Fruit fly (Drosophila melanogaster): ENCODE data around the gene Osi8.
A peak's percentile ranks its signal among the peaks of the same experiment; 100 is the strongest.

Gene Osi8

DNA sequence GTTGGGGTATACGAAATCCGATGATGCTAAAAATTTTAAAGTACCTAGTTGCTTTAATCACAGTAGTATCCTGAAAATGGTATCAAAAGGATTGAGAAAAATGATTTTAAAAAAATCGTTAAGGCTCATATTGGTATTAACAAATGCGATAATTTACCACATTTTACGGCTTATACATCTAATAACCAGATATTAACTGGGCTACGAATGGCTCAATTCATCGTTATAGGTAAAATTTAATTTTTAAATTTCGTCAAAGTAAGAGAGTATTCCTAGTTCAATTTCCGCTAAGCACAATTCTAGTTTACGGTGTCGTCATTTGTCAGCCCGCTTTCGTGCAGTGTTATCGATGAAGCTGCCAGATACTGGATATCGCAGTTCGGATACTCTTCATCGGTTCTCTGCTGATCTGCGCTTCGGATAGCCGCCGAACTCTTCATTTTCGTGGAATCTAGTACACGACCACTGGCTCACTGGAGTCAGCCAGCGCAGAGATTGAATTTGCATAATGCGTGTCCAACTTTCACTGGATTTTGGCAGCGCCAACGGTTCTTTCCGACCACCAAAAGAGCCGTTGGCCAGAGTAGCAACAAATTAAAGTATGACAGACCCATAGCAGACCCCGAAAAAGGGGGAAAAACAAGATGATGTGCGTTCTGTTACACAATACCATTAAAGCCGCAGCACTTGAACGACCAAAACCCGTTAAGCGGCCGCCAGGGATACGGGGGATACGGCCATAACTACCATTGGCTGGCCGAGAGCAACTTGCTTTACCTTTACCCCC is 25.7 kb upstream of the Osi8 start (continued):
- TF ChIP-seq CG6791 (GFP tag; IDR thresholded peaks at IDR 0.05; ENCODE audit: partially characterized antibody) = no peak
- TF ChIP-seq Lim3 (GFP tag; IDR thresholded peaks at IDR 0.05) = no peak
- TF ChIP-seq Asciz (GFP tag; optimal IDR thresholded peaks at IDR 0.05) = peak; percentile 20
- TF ChIP-seq ftz-f1 (GFP tag; optimal IDR thresholded peaks at IDR 0.05) = no peak
- no peak for TF ChIP-seq sisA (GFP tag; IDR thresholded peaks at IDR 0.05)
- no peak for TF ChIP-seq CG6813 (GFP tag; optimal IDR thresholded peaks at IDR 0.05)
- TF ChIP-seq fd64A (GFP tag; optimal IDR thresholded peaks at IDR 0.05) = no peak
- TF ChIP-seq CG10959 (GFP tag; IDR thresholded peaks at IDR 0.05) = no peak
- no peak for TF ChIP-seq CG18011 (GFP tag; optimal IDR thresholded peaks at IDR 0.05)
- TF ChIP-seq Xbp1 (GFP tag; optimal IDR thresholded peaks at IDR 0.05) = peak; percentile 19
- no peak for TF ChIP-seq ind (GFP tag; optimal IDR thresholded peaks at IDR 0.05)
- TF ChIP-seq CG14965 (GFP tag; optimal IDR thresholded peaks at IDR 0.05; ENCODE audit: borderline replicate concordance) = no peak
- no peak for TF ChIP-seq CG7357 (GFP tag; IDR thresholded peaks at IDR 0.05)
- TF ChIP-seq twi (tag; optimal IDR thresholded peaks at IDR 0.05) = no peak
- no peak for TF ChIP-seq CG8944 (GFP tag; optimal IDR thresholded peaks at IDR 0.05)
- TF ChIP-seq ttk (GFP tag; IDR thresholded peaks at IDR 0.05) = no peak
- TF ChIP-seq Ssrp (tag; optimal IDR thresholded peaks at IDR 0.05) = peak; percentile 25
- TF ChIP-seq TFAM (GFP tag; optimal IDR thresholded peaks at IDR 0.05) = no peak
- TF ChIP-seq CG2678 (tag; optimal IDR thresholded peaks at IDR 0.05) = peak; percentile 38
- TF ChIP-seq ara (GFP tag; IDR thresholded peaks at IDR 0.05) = no peak
- no peak for TF ChIP-seq sna (GFP tag; IDR thresholded peaks at IDR 0.05; ENCODE audit: partially characterized antibody)
- TF ChIP-seq CG7839 (tag; optimal IDR thresholded peaks at IDR 0.05) = peak; percentile 44
- no peak for TF ChIP-seq Aef1 (GFP tag; IDR thresholded peaks at IDR 0.05)
- TF ChIP-seq CG5245 (GFP tag; optimal IDR thresholded peaks at IDR 0.05) = no peak
- no peak for TF ChIP-seq CG17612 (GFP tag; IDR thresholded peaks at IDR 0.05)
- no peak for TF ChIP-seq sim (GFP tag; IDR thresholded peaks at IDR 0.05)
- no peak for TF ChIP-seq sc (optimal IDR thresholded peaks at IDR 0.05)
- TF ChIP-seq sc (GFP tag; optimal IDR thresholded peaks at IDR 0.05) = peak; percentile 53
- TF ChIP-seq CG1603 (tag; optimal IDR thresholded peaks at IDR 0.05) = peak; percentile 17
- TF ChIP-seq gem (tag; optimal IDR thresholded peaks at IDR 0.05) = peak; percentile 56
- no peak for TF ChIP-seq mld (GFP tag; IDR thresholded peaks at IDR 0.05; ENCODE audit: partially characterized antibody)
- 0 out of 3 replicates have a peak, but pooled peaks have one; percentile 5 for TF ChIP-seq row (GFP tag; IDR thresholded peaks at IDR 0.05)
- no peak for TF ChIP-seq CG43689 (GFP tag; IDR thresholded peaks at IDR 0.05)
- TF ChIP-seq CG10979 (tag; optimal IDR thresholded peaks at IDR 0.05) = peak; percentile 65
- TF ChIP-seq amos (GFP tag; IDR thresholded peaks at IDR 0.05; ENCODE audit: partially characterized antibody) = no peak
- TF ChIP-seq CG7963 (GFP tag; IDR thresholded peaks at IDR 0.05; ENCODE audit: partially characterized antibody) = no peak
- TF ChIP-seq Doc3 (GFP tag; IDR thresholded peaks at IDR 0.05; ENCODE audit: partially characterized antibody) = no peak
- TF ChIP-seq Med (GFP tag) = no peak
- peak; percentile 31 for TF ChIP-seq Sox100B (GFP tag; optimal IDR thresholded peaks at IDR 0.05)
- TF ChIP-seq grn (GFP tag; optimal IDR thresholded peaks at IDR 0.05) = peak; percentile 22
- TF ChIP-seq CG2129 (GFP tag; IDR thresholded peaks at IDR 0.05; ENCODE audit: partially characterized antibody) = no peak
- TF ChIP-seq unpg (GFP tag; optimal IDR thresholded peaks at IDR 0.05) = peak; percentile 14
- TF ChIP-seq Sry-δ (GFP tag; optimal IDR thresholded peaks at IDR 0.05) = no peak
- TF ChIP-seq CG1792 (GFP tag; optimal IDR thresholded peaks at IDR 0.05) = no peak
- no peak for TF ChIP-seq H15 (GFP tag; IDR thresholded peaks at IDR 0.05)
- no peak for TF ChIP-seq Meics (GFP tag; optimal IDR thresholded peaks at IDR 0.05)
- no peak for TF ChIP-seq tap (tag; optimal IDR thresholded peaks at IDR 0.05)
- TF ChIP-seq CG11504 (tag; optimal IDR thresholded peaks at IDR 0.05) = peak; percentile 59
- TF ChIP-seq CG2889 (GFP tag; IDR thresholded peaks at IDR 0.05) = no peak
